Worm (Caenorhabditis elegans): ENCODE results near the gene ZK402.2.

- TF ChIP-seq lsy-2 (tag; optimal IDR thresholded peaks at IDR 0.05): no peak
- no peak for TF ChIP-seq elt-2 (tag; optimal IDR thresholded peaks at IDR 0.05)
- TF ChIP-seq egl-27 (tag; optimal IDR thresholded peaks at IDR 0.05): no peak
Observed at ce11 chrX:1393891-1394290, 9.7 kb upstream of the ZK402.2 start, which contains the start of gene F56C3.9.

Measured in whole organism, L1 larva.